Worm (Caenorhabditis elegans) whole organism, young adult: ENCODE measurements around the gene F08G12.3.

Experiments
- B0035.1 ChIP-seq: sonication (generic microtip); optimal IDR thresholded peaks from 2 replicates; lab custom pipeline; 2016; ENCODE audit warnings: missing genetic modification characterization, mild to moderate bottlenecking, missing compliant biosample characterization, missing genotype, missing genetic modification reagents
- B0336.3 ChIP-seq: fragments of 200-800 bp; sonication (Bioruptor generic); IDR thresholded peaks from 2 replicates; pipeline ENCODE4 v1.3.6; 2022; ENCODE audit warnings: missing genetic modification characterization, missing compliant biosample characterization
- F22D6.2 ChIP-seq: sonication (generic microtip); optimal IDR thresholded peaks from 2 replicates; lab custom pipeline; 2016; ENCODE audit warnings: mild to moderate bottlenecking, missing genetic modification characterization, missing compliant biosample characterization
- K12H6.12 ChIP-seq: fragments of 200-800 bp; sonication (Bioruptor generic); optimal IDR thresholded peaks from 2 replicates; lab custom pipeline; 2018; ENCODE audit warnings: mild to moderate bottlenecking, missing genetic modification characterization, missing compliant biosample characterization
- T26A5.8 ChIP-seq: sonication (generic microtip); optimal IDR thresholded peaks from 2 replicates; lab custom pipeline; 2016; ENCODE audit warnings: missing genetic modification characterization, missing compliant biosample characterization
- Y79H2A.3 ChIP-seq: fragments of 200-800 bp; sonication (Bioruptor generic); conservative IDR thresholded peaks from 2 replicates; pipeline ENCODE4 v1.3.6; 2022; ENCODE audit warnings: missing genetic modification reagents, missing genetic modification characterization, missing compliant biosample characterization
- ZK185.1 ChIP-seq: sonication (generic microtip); optimal IDR thresholded peaks from 2 replicates; lab custom pipeline; 2016; ENCODE audit warnings: mild to moderate bottlenecking, missing genetic modification characterization, missing compliant biosample characterization; ENCODE audit not compliant: poor library complexity, severe bottlenecking
- athp-1 ChIP-seq: sonication (generic microtip); optimal IDR thresholded peaks from 2 replicates; lab custom pipeline; 2017; ENCODE audit warnings: mild to moderate bottlenecking, missing genetic modification characterization, missing compliant biosample characterization
- attf-5 ChIP-seq: fragments of 200-800 bp; sonication (Bioruptor generic); optimal IDR thresholded peaks from 2 replicates; lab custom pipeline; 2018; ENCODE audit warnings: mild to moderate bottlenecking, missing genetic modification characterization, missing compliant biosample characterization
- attf-6 ChIP-seq: fragments of 200-800 bp; sonication (Bioruptor generic); IDR thresholded peaks from 2 replicates; pipeline ENCODE4 v1.3.6; 2022; ENCODE audit warnings: missing genetic modification reagents, missing genetic modification characterization, missing compliant biosample characterization
- bed-1 ChIP-seq: fragments of 200-800 bp; sonication (Bioruptor generic); IDR thresholded peaks from 2 replicates; pipeline ENCODE4 v1.3.6; 2022; ENCODE audit warnings: missing genetic modification reagents, missing genetic modification characterization, missing compliant biosample characterization
- ccch-3 ChIP-seq: fragments of 200-800 bp; sonication (Bioruptor generic); optimal IDR thresholded peaks from 2 replicates; lab custom pipeline; 2018; ENCODE audit warnings: mild to moderate bottlenecking, missing genetic modification characterization, missing compliant biosample characterization
- ceh-27 ChIP-seq: fragments of 200-800 bp; sonication (Bioruptor generic); optimal IDR thresholded peaks from 2 replicates; lab custom pipeline; 2018; ENCODE audit warnings: mild to moderate bottlenecking, missing genetic modification characterization, moderate library complexity, missing compliant biosample characterization
- ceh-40 ChIP-seq: fragments of 200-800 bp; sonication (Bioruptor generic); IDR thresholded peaks from 2 replicates; pipeline ENCODE4 v1.3.6; 2022; ENCODE audit warnings: missing genetic modification characterization, missing compliant biosample characterization
- egl-44 ChIP-seq: fragments of 200-800 bp; sonication (Bioruptor generic); IDR thresholded peaks from 2 replicates; pipeline ENCODE4 v1.3.6; 2022; ENCODE audit warnings: missing genetic modification reagents, missing genetic modification characterization, missing compliant biosample characterization
- egrh-3 ChIP-seq: fragments of 200-800 bp; sonication (Bioruptor generic); IDR thresholded peaks from 2 replicates; pipeline ENCODE4 v1.3.6; 2022; ENCODE audit warnings: missing genetic modification reagents, missing genetic modification characterization, missing compliant biosample characterization
- ets-4 ChIP-seq: fragments of 200-800 bp; sonication (Bioruptor generic); optimal IDR thresholded peaks from 2 replicates; lab custom pipeline; 2018; ENCODE audit warnings: mild to moderate bottlenecking, missing genetic modification characterization, missing compliant biosample characterization
- hmg-1.2 ChIP-seq: fragments of 200-800 bp; sonication (Bioruptor generic); IDR thresholded peaks from 2 replicates; pipeline ENCODE4 v1.3.6; 2022; ENCODE audit warnings: missing genetic modification reagents, missing genetic modification characterization, missing compliant biosample characterization
- let-607 ChIP-seq, 2 experiments: fragments of 200-800 bp in 1 of 2; sonication (Bioruptor generic) in 1 of 2; sonication (generic microtip) in 1 of 2; optimal IDR thresholded peaks; 2 replicates each; lab custom pipeline; 2016 to 2018; ENCODE audit warnings: mild to moderate bottlenecking in 2 of 2, missing compliant biosample characterization in 2 of 2, missing genetic modification characterization in 2 of 2, moderate library complexity in 2 of 2, missing genotype in 1 of 2
- lin-35 ChIP-seq, 3 experiments: fragments of 150-350 bp in 2 of 3; sonication (generic microtip) in 1 of 3; optimal IDR thresholded peaks; 2 replicates each; lab custom pipeline; 2014 to 2018; ENCODE audit warnings: missing biosample characterization in 3 of 3, missing genetic modification characterization in 3 of 3, missing genetic modification reagents in 3 of 3
- lin-40 ChIP-seq: sonication (generic microtip); optimal IDR thresholded peaks from 2 replicates; lab custom pipeline; 2016; ENCODE audit warnings: missing genetic modification characterization, mild to moderate bottlenecking, missing compliant biosample characterization, missing genotype, missing genetic modification reagents
- madf-10 ChIP-seq: sonication (generic microtip); optimal IDR thresholded peaks from 2 replicates; lab custom pipeline; 2016; ENCODE audit warnings: mild to moderate bottlenecking, missing genetic modification characterization, missing compliant biosample characterization
- mcd-1 ChIP-seq: fragments of 200-800 bp; sonication (Bioruptor generic); IDR thresholded peaks from 2 replicates; pipeline ENCODE4 v1.3.6; 2022; ENCODE audit warnings: missing genetic modification reagents, missing genetic modification characterization, missing compliant biosample characterization
- mel-28 ChIP-seq: sonication (generic microtip); optimal IDR thresholded peaks from 2 replicates; lab custom pipeline; 2016; ENCODE audit warnings: borderline replicate concordance, mild to moderate bottlenecking, missing genetic modification characterization, missing compliant biosample characterization
- nfyb-1 ChIP-seq: fragments of 200-800 bp; sonication (Bioruptor generic); IDR thresholded peaks from 2 replicates; pipeline ENCODE4 v1.3.6; 2022; ENCODE audit warnings: missing genetic modification reagents, missing genetic modification characterization, missing compliant biosample characterization
- nhr-27 ChIP-seq: fragments of 200-800 bp; sonication (Bioruptor generic); optimal IDR thresholded peaks from 2 replicates; lab custom pipeline; 2018; ENCODE audit warnings: mild to moderate bottlenecking, missing genetic modification characterization, moderate library complexity, missing compliant biosample characterization
- nhr-80 ChIP-seq: sonication (generic microtip); optimal IDR thresholded peaks from 2 replicates; lab custom pipeline; 2016; ENCODE audit warnings: missing genetic modification characterization, missing compliant biosample characterization
- rpc-1 ChIP-seq, 2 experiments: fragments of 150-350 bp in 1 of 2; sonication (generic microtip) in 1 of 2; optimal IDR thresholded peaks; 2 replicates each; lab custom pipeline; 2014 to 2018; ENCODE audit warnings: missing biosample characterization in 1 of 2, missing genetic modification characterization in 1 of 2, missing genetic modification reagents in 1 of 2, missing genotype in 1 of 2
- somi-1 ChIP-seq: fragments of 200-800 bp; sonication (Bioruptor generic); optimal IDR thresholded peaks from 2 replicates; lab custom pipeline; 2018; ENCODE audit warnings: mild to moderate bottlenecking, missing genetic modification characterization, missing compliant biosample characterization
- unc-130 ChIP-seq: sonication (generic microtip); optimal IDR thresholded peaks from 2 replicates; lab custom pipeline; 2016; ENCODE audit warnings: missing genetic modification reagents, missing genetic modification characterization, missing compliant biosample characterization
- ztf-18 ChIP-seq: sonication (generic microtip); optimal IDR thresholded peaks from 2 replicates; lab custom pipeline; 2016; ENCODE audit warnings: missing genotype, mild to moderate bottlenecking, missing genetic modification characterization, missing compliant biosample characterization
- ztf-28 ChIP-seq: fragments of 200-800 bp; sonication (Bioruptor generic); IDR thresholded peaks from 2 replicates; pipeline ENCODE4 v1.3.6; 2022; ENCODE audit warnings: missing genetic modification reagents, missing genetic modification characterization, missing compliant biosample characterization

Gene F08G12.3

ce11 chrX:11257071-11257470, 43.0 kb upstream of the F08G12.3 start, which contains the start of gene C03A3.1:
Gene C03A3.1, plus strand, starts transcription at chrX:11257361.
- TF ChIP-seq ztf-18 (tag; lab: Kevin White, UChicago) (peak; percentile 39), athp-1 (tag; lab: Kevin White, UChicago) (no peak), mcd-1 (GFP tag; lab: Robert Waterston, UW) (no peak), egl-44 (GFP tag; lab: Robert Waterston, UW) (no peak)

- TF ChIP-seq egrh-3 (GFP tag; lab: Robert Waterston, UW): no peak
- peak; percentile 33 for TF ChIP-seq lin-40 (tag; lab: Kevin White, UChicago)
- 0 out of 2 replicates have a peak, but pooled peaks have one; percentile 60 for TF ChIP-seq bed-1
- TF ChIP-seq mcd-1 (GFP tag; lab: Robert Waterston, UW): peak; percentile 82
- TF ChIP-seq ZK185.1 (tag; lab: Kevin White, UChicago): peak; percentile 13
- TF ChIP-seq attf-5: peak; percentile 20
- TF ChIP-seq Y79H2A.3 (GFP tag; lab: Robert Waterston, UW): no peak
- peak in 2 of 3 experiments; percentile 19 to 45 for TF ChIP-seq lin-35 (GFP tag; optimal IDR thresholded peaks at IDR 0.05; lab: Kevin White, UChicago)
- TF ChIP-seq K12H6.12 (tag; lab: Kevin White, UChicago): peak; percentile 69
- peak; percentile 49 for TF ChIP-seq ceh-27 (GFP tag; lab: Kevin White, UChicago)
- no peak for TF ChIP-seq athp-1 (tag; lab: Kevin White, UChicago)
- TF ChIP-seq let-607 (tag; optimal IDR thresholded peaks at IDR 0.05; lab: Kevin White, UChicago): no peak
- no peak for TF ChIP-seq mel-28 (tag; lab: Kevin White, UChicago)
- no peak for TF ChIP-seq unc-130 (GFP tag; lab: Kevin White, UChicago)
- peak; percentile 45; the same call in 1 of the 2 replicates for TF ChIP-seq hmg-1.2
- TF ChIP-seq B0336.3 (GFP tag; lab: Robert Waterston, UW): no peak
- no peak for TF ChIP-seq rpc-1 (optimal IDR thresholded peaks at IDR 0.05; lab: Kevin White, UChicago)
- no peak for TF ChIP-seq rpc-1 (tag; optimal IDR thresholded peaks at IDR 0.05; lab: Kevin White, UChicago)
- TF ChIP-seq ccch-3 (GFP tag; lab: Kevin White, UChicago): no peak
- no peak for TF ChIP-seq B0035.1 (tag; lab: Kevin White, UChicago)
- TF ChIP-seq nhr-80 (tag; lab: Kevin White, UChicago): peak; percentile 49
- peak; percentile 15 for TF ChIP-seq somi-1 (GFP tag; lab: Kevin White, UChicago)
- no peak for TF ChIP-seq T26A5.8
- no peak for TF ChIP-seq F22D6.2 (tag; lab: Kevin White, UChicago)
Measured at ce11 chrX:11262319-11263074, 37.6 kb upstream of the F08G12.3 start, which contains the start of gene C03A3.2. Gene C03A3.2, plus strand, starts transcription at chrX:11262848.

DNA sequence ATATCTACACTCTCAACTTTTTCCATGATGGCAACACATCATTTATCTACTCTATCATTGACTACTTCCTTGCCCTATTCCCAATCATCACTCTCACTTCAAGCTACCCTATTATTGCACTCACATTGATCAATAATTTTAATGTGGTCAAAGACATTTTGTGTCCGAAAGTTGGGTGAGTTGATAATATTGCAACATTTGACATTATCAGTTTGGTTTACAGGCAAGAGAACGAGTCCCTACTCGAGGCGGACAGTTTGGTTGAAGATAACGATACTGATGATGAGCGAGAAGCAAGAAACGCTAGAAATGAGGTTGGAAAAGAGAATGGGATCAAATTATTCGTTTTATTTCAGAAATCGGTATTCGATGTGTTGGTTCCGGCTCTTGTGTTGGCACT, 35.3 kb upstream of the F08G12.3 start:
- TF ChIP-seq ztf-28 (GFP tag; lab: Robert Waterston, UW) (no peak), nhr-27 (tag; lab: Kevin White, UChicago) (no peak), ets-4 (GFP tag; lab: Kevin White, UChicago) (peak; percentile 33), nhr-80 (tag; lab: Kevin White, UChicago) (peak; percentile 92), nfyb-1 (GFP tag; lab: Robert Waterston, UW) (no peak), madf-10 (tag; lab: Kevin White, UChicago) (no peak)

ce11 chrX:11266711-11267110, 33.3 kb upstream of the F08G12.3 start, which contains the start of gene C03A3.9:
Gene C03A3.9, plus strand, starts transcription at chrX:11267011.
- TF ChIP-seq ceh-40 (GFP tag; lab: Robert Waterston, UW) (no peak), let-607 (tag; optimal IDR thresholded peaks at IDR 0.05; lab: Kevin White, UChicago) (no peak), attf-6 (GFP tag; lab: Robert Waterston, UW) (no peak), B0035.1 (tag; lab: Kevin White, UChicago) (no peak), nhr-27 (tag; lab: Kevin White, UChicago) (no peak)
